Worm (Caenorhabditis elegans): ENCODE data around the gene frpr-12.

frpr-12 gene

ce11 chrV:8939424-8940065 lies 36.7 kb downstream of the frpr-12 start:
- TF ChIP-seq tag-97 (GFP tag; IDR thresholded peaks at IDR 0.05) (no peak; the same call in 1 of the 2 replicates), zfp-3 (GFP tag; conservative IDR thresholded peaks at IDR 0.05) (peak; percentile 88), rbr-2 (tag; optimal IDR thresholded peaks at IDR 0.05) (peak; percentile 11), mdt-29 (GFP tag; IDR thresholded peaks at IDR 0.05) (no peak), ceh-44 (GFP tag; IDR thresholded peaks at IDR 0.05) (no peak), daf-19 (GFP tag; conservative IDR thresholded peaks at IDR 0.05) (0 out of 2 replicates have a peak, but pooled peaks have one; percentile 29), lin-1 (GFP tag; IDR thresholded peaks at IDR 0.05) (peak; percentile 87), nhr-237 (tag; optimal IDR thresholded peaks at IDR 0.05) (no peak), zag-1 (tag; optimal IDR thresholded peaks at IDR 0.05) (no peak), zip-2 (tag; optimal IDR thresholded peaks at IDR 0.05) (peak; percentile 55), nhr-6 (tag; optimal IDR thresholded peaks at IDR 0.05) (no peak), nhr-111 (GFP tag; optimal IDR thresholded peaks at IDR 0.05) (no peak), F49E8.2 (tag; optimal IDR thresholded peaks at IDR 0.05; ENCODE audit: borderline replicate concordance) (no peak), hlh-11 (tag; optimal IDR thresholded peaks at IDR 0.05) (peak; percentile 47), lsy-2 (tag; optimal IDR thresholded peaks at IDR 0.05) (no peak), ceh-62 (tag; optimal IDR thresholded peaks at IDR 0.05) (no peak), unc-39 (tag; optimal IDR thresholded peaks at IDR 0.05) (no peak), lin-13 (GFP tag; optimal IDR thresholded peaks at IDR 0.05) (no peak), fos-1 (tag; optimal IDR thresholded peaks at IDR 0.05) (no peak), nhr-48 (tag; optimal IDR thresholded peaks at IDR 0.05) (no peak), hif-1 (tag; optimal IDR thresholded peaks at IDR 0.05) (no peak), unc-62 (GFP tag; optimal IDR thresholded peaks at IDR 0.05 in 1 of 2) (no peak), unc-62 (tag; optimal IDR thresholded peaks at IDR 0.05) (no peak), T20F7.1 (GFP tag; optimal IDR thresholded peaks at IDR 0.05) (no peak), ztf-7 (tag; optimal IDR thresholded peaks at IDR 0.05) (no peak), snpc-4 (tag; optimal IDR thresholded peaks at IDR 0.05) (no peak), mxl-2 (GFP tag; conservative IDR thresholded peaks at IDR 0.05) (no peak), lin-29 (GFP tag; IDR thresholded peaks at IDR 0.05) (peak; percentile 38; the same call in 1 of the 2 replicates), pqm-1 (tag; optimal IDR thresholded peaks at IDR 0.05) (no peak), Y75B8A.6 (GFP tag; IDR thresholded peaks at IDR 0.05) (no peak), ctbp-1 (GFP tag; IDR thresholded peaks at IDR 0.05) (peak; percentile 43; the same call in 1 of the 2 replicates), daf-12 (tag; optimal IDR thresholded peaks at IDR 0.05) (no peak), ZK337.2 (GFP tag; IDR thresholded peaks at IDR 0.05) (no peak), madf-9 (GFP tag; conservative IDR thresholded peaks at IDR 0.05) (peak; percentile 57; the same call in 1 of the 2 replicates), Y48G9A.11 (GFP tag; IDR thresholded peaks at IDR 0.05) (no peak), ceh-20 (GFP tag; IDR thresholded peaks at IDR 0.05) (no peak), nhr-102 (tag; optimal IDR thresholded peaks at IDR 0.05) (no peak), mes-2 (tag; optimal IDR thresholded peaks at IDR 0.05; ENCODE audit: poor library complexity, severe bottlenecking) (no peak), Y105C5A.15 (GFP tag; IDR thresholded peaks at IDR 0.05) (no peak), nhr-11 (tag; optimal IDR thresholded peaks at IDR 0.05) (no peak), nhr-25 (tag; optimal IDR thresholded peaks at IDR 0.05; ENCODE audit: borderline replicate concordance, insufficient read depth) (peak; percentile 12), mep-1 (tag; optimal IDR thresholded peaks at IDR 0.05) (peak; percentile 44), jun-1 (tag; optimal IDR thresholded peaks at IDR 0.05) (no peak), dmd-6 (GFP tag; IDR thresholded peaks at IDR 0.05) (0 out of 2 replicates have a peak, but pooled peaks have one; percentile 14), ceh-28 (tag; optimal IDR thresholded peaks at IDR 0.05) (no peak), daf-16 (GFP tag; optimal IDR thresholded peaks at IDR 0.05) (peak in 1 of 2 experiments; percentile 58), daf-16 (tag; optimal IDR thresholded peaks at IDR 0.05) (peak; percentile 42), lin-15B (tag; optimal IDR thresholded peaks at IDR 0.05) (no peak), cey-2 (tag; optimal IDR thresholded peaks at IDR 0.05; ENCODE audit: borderline replicate concordance, insufficient read depth) (no peak), set-16 (GFP tag; IDR thresholded peaks at IDR 0.05) (no peak), unc-130 (GFP tag; optimal IDR thresholded peaks at IDR 0.05) (no peak)
